Fruit fly (Drosophila melanogaster): Measurements from ENCODE around the gene CG33679.

DNA sequence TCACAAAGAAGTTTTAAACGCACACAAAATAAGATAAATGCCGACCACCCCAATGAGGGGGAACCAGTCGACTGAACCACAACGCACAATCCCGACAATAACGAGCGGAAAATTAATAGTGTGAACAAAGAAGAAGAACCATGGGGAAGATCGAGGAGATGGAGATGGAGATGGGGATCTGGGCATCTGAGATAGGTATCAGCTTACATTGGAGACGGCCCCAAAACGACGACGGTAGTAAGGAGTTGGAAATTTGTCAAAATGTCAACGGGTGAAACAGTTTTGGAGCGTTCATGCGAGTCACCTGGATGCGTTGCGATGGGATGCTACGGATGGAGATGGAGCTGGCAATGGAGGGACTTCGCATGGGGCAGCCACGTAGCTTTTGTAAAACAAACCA is 49.1 kb downstream of the CG33679 start:
- TF ChIP-seq CG13204 (GFP tag; optimal IDR thresholded peaks at IDR 0.05) (no peak), D1 (tag; optimal IDR thresholded peaks at IDR 0.05) (no peak), CG10348 (GFP tag; IDR thresholded peaks at IDR 0.05) (no peak), CG4496 (GFP tag; IDR thresholded peaks at IDR 0.05) (no peak), CG14655 (GFP tag; optimal IDR thresholded peaks at IDR 0.05) (no peak), CG8159 (tag; optimal IDR thresholded peaks at IDR 0.05) (no peak)
